Worm (Caenorhabditis elegans) whole organism, mixed stage, embryonic: ENCODE results near the gene nhr-258.

ENCODE experiments used
- blmp-1 ChIP-seq: fragments of 150-350 bp; optimal IDR thresholded peaks from 2 replicates; lab custom pipeline; 2014; ENCODE audit warnings: missing biosample characterization, missing genetic modification characterization
- drap-1 ChIP-seq: fragments of 200-800 bp; sonication (Bioruptor generic); optimal IDR thresholded peaks from 3 replicates; lab custom pipeline; 2018; ENCODE audit warnings: mild to moderate bottlenecking, missing genetic modification characterization, missing compliant biosample characterization
- elt-3 ChIP-seq: fragments of 150-350 bp; optimal IDR thresholded peaks from 2 replicates; lab custom pipeline; 2014; ENCODE audit warnings: missing biosample characterization, missing genetic modification characterization
- lin-13 ChIP-seq: fragments of 150-350 bp; optimal IDR thresholded peaks from 2 replicates; lab custom pipeline; 2014; ENCODE audit warnings: missing biosample characterization, missing genetic modification characterization
- lsy-2 ChIP-seq: fragments of 150-350 bp; optimal IDR thresholded peaks from 2 replicates; lab custom pipeline; 2014; ENCODE audit warnings: missing biosample characterization, missing genetic modification characterization
- pha-4 ChIP-seq: fragments of 150-350 bp; optimal IDR thresholded peaks from 2 replicates; lab custom pipeline; 2018; ENCODE audit warnings: missing biosample characterization, missing genetic modification reagents, missing genetic modification characterization
- snpc-4 ChIP-seq: fragments of 150-350 bp; optimal IDR thresholded peaks from 2 replicates; lab custom pipeline; 2014; ENCODE audit warnings: missing biosample characterization, missing genetic modification characterization
- unc-39 ChIP-seq: fragments of 150-350 bp; optimal IDR thresholded peaks from 2 replicates; lab custom pipeline; 2014; ENCODE audit warnings: missing biosample characterization, missing genetic modification characterization
- unc-62 ChIP-seq: fragments of 150-350 bp; optimal IDR thresholded peaks from 2 replicates; lab custom pipeline; 2014; ENCODE audit warnings: missing biosample characterization, missing genetic modification reagents, missing genetic modification characterization

- TF ChIP-seq unc-39 (no peak), snpc-4 (tag; lab: Kevin White, UChicago) (no peak), lin-13 (tag; lab: Kevin White, UChicago) (no peak), elt-3 (tag; lab: Kevin White, UChicago) (no peak), lsy-2 (no peak), pha-4 (tag; lab: Kevin White, UChicago) (no peak), unc-62 (no peak), blmp-1 (tag; lab: Kevin White, UChicago) (no peak), drap-1 (no peak)
These were observed 44.0 kb upstream of the nhr-258 start for ce11 chrIV:8000763-8001162.
